Worm (Caenorhabditis elegans) whole organism, L4 larva: ENCODE results near the gene nhr-272.

Experiments used
- D1046.2 ChIP-seq: fragments of 200-800 bp; sonication (Bioruptor generic); IDR thresholded peaks from 2 replicates; pipeline ENCODE4 v1.3.6; 2022; ENCODE audit warnings: missing genetic modification characterization, missing compliant biosample characterization
- F49E8.2 ChIP-seq: sonication (generic microtip); optimal IDR thresholded peaks from 2 replicates; lab custom pipeline; 2016; ENCODE audit warnings: missing compliant biosample characterization, mild to moderate bottlenecking, missing genetic modification characterization, borderline replicate concordance
- R02D3.7 ChIP-seq: fragments of 150-350 bp; sonication (generic microtip); optimal IDR thresholded peaks from 3 replicates; lab custom pipeline; 2014; ENCODE audit warnings: missing biosample characterization, missing genetic modification characterization
- T20F7.1 ChIP-seq: fragments of 200-800 bp; sonication (Bioruptor generic); optimal IDR thresholded peaks from 2 replicates; lab custom pipeline; 2018; ENCODE audit warnings: mild to moderate bottlenecking, missing genetic modification characterization, missing compliant biosample characterization
- T26A8.4 ChIP-seq: fragments of 200-800 bp; sonication (Bioruptor generic); IDR thresholded peaks from 2 replicates; pipeline ENCODE4 v1.3.6; 2022; ENCODE audit warnings: missing genetic modification characterization, missing compliant biosample characterization
- Y5F2A.4 ChIP-seq: fragments of 200-800 bp; sonication (Bioruptor generic); optimal IDR thresholded peaks from 2 replicates; lab custom pipeline; 2018; ENCODE audit warnings: mild to moderate bottlenecking, missing genetic modification characterization, missing compliant biosample characterization
- ZK546.5 ChIP-seq, 2 experiments: sonication (generic microtip); optimal IDR thresholded peaks; 2 replicates each; lab custom pipeline; 2017; ENCODE audit warnings: missing biosample characterization in 2 of 2, missing genetic modification characterization in 2 of 2
- aha-1 ChIP-seq: fragments of 150-350 bp; peaks from one replicate; lab custom pipeline; 2014; ENCODE audit warnings: missing biosample characterization, missing genetic modification characterization
- aly-2 ChIP-seq: sonication (generic microtip); optimal IDR thresholded peaks from 2 replicates; lab custom pipeline; 2018; ENCODE audit warnings: missing biosample characterization, missing genetic modification characterization
- ama-1 ChIP-seq: fragments of 150-350 bp; optimal IDR thresholded peaks from 2 replicates; lab custom pipeline; 2014; ENCODE audit warnings: inconsistent platforms, mixed read lengths
- attf-4 ChIP-seq: sonication (generic microtip); optimal IDR thresholded peaks from 3 replicates; lab custom pipeline; 2017; ENCODE audit warnings: missing biosample characterization, missing genetic modification characterization
- ceh-20 ChIP-seq: fragments of 200-800 bp; sonication (Bioruptor generic); IDR thresholded peaks from 2 replicates; pipeline ENCODE4 v1.3.6; 2022; ENCODE audit warnings: missing genetic modification reagents, missing genetic modification characterization, missing compliant biosample characterization
- ceh-32 ChIP-seq: sonication (generic microtip); optimal IDR thresholded peaks from 2 replicates; lab custom pipeline; 2016; ENCODE audit warnings: mild to moderate bottlenecking, missing genetic modification characterization, missing compliant biosample characterization; ENCODE audit not compliant: poor library complexity
- ceh-82 ChIP-seq: sonication (generic microtip); optimal IDR thresholded peaks from 2 replicates; lab custom pipeline; 2017; ENCODE audit warnings: missing biosample characterization, missing genetic modification characterization
- ces-1 ChIP-seq: fragments of 150-350 bp; sonication (generic microtip); optimal IDR thresholded peaks from 4 replicates; lab custom pipeline; 2014; ENCODE audit warnings: missing biosample characterization, missing genetic modification reagents, missing genetic modification characterization
- cey-2 ChIP-seq: sonication (generic microtip); optimal IDR thresholded peaks from 3 replicates; lab custom pipeline; 2017; ENCODE audit warnings: missing genetic modification characterization, mild to moderate bottlenecking, missing compliant biosample characterization, antibody characterized with exemption, borderline replicate concordance; ENCODE audit not compliant: insufficient read depth
- daf-19 ChIP-seq: fragments of 200-800 bp; sonication (Bioruptor generic); conservative IDR thresholded peaks from 2 replicates; pipeline ENCODE4 v1.3.6; 2022; ENCODE audit warnings: missing genetic modification characterization, missing compliant biosample characterization
- dmd-6 ChIP-seq: fragments of 200-800 bp; sonication (Bioruptor generic); IDR thresholded peaks from 2 replicates; pipeline ENCODE4 v1.3.6; 2022; ENCODE audit warnings: missing genetic modification reagents, missing genetic modification characterization, missing compliant biosample characterization
- dmd-9 ChIP-seq: fragments of 200-800 bp; sonication (Bioruptor generic); IDR thresholded peaks from 2 replicates; pipeline ENCODE4 v1.3.6; 2022; ENCODE audit warnings: missing genetic modification reagents, missing genetic modification characterization, missing compliant biosample characterization
- duxl-1 ChIP-seq: sonication (generic microtip); optimal IDR thresholded peaks from 2 replicates; lab custom pipeline; 2016; ENCODE audit warnings: mild to moderate bottlenecking, missing genetic modification characterization, moderate library complexity, missing compliant biosample characterization; ENCODE audit not compliant: poor library complexity
- dve-1 ChIP-seq: sonication (generic microtip); optimal IDR thresholded peaks from 2 replicates; lab custom pipeline; 2017; ENCODE audit warnings: antibody characterized with exemption, mild to moderate bottlenecking, missing genetic modification characterization, missing compliant biosample characterization; ENCODE audit not compliant: insufficient read depth
- fkh-10 ChIP-seq: fragments of 150-350 bp; optimal IDR thresholded peaks from 2 replicates; lab custom pipeline; 2014; ENCODE audit warnings: missing biosample characterization, missing genetic modification reagents, missing genetic modification characterization
- hlh-11 ChIP-seq: fragments of 200-800 bp; sonication (Bioruptor generic); optimal IDR thresholded peaks from 2 replicates; lab custom pipeline; 2018; ENCODE audit warnings: mild to moderate bottlenecking, missing genetic modification characterization, missing compliant biosample characterization
- hlh-30 ChIP-seq: sonication (generic microtip); optimal IDR thresholded peaks from 2 replicates; lab custom pipeline; 2017; ENCODE audit warnings: antibody characterized with exemption, mild to moderate bottlenecking, missing genetic modification characterization, missing compliant biosample characterization; ENCODE audit not compliant: insufficient read depth
- jun-1 ChIP-seq: fragments of 150-350 bp; optimal IDR thresholded peaks from 2 replicates; lab custom pipeline; 2014; ENCODE audit warnings: missing biosample characterization, missing genetic modification reagents, missing genetic modification characterization
- lim-7 ChIP-seq: fragments of 200-800 bp; sonication (Bioruptor generic); IDR thresholded peaks from 2 replicates; pipeline ENCODE4 v1.3.6; 2022; ENCODE audit warnings: missing genetic modification characterization, missing compliant biosample characterization
- lin-1 ChIP-seq: fragments of 200-800 bp; sonication (Bioruptor generic); IDR thresholded peaks from 2 replicates; pipeline ENCODE4 v1.3.6; 2022; ENCODE audit warnings: missing genetic modification reagents, missing genetic modification characterization, missing compliant biosample characterization
- lin-13 ChIP-seq: fragments of 150-350 bp; optimal IDR thresholded peaks from 2 replicates; lab custom pipeline; 2014; ENCODE audit warnings: missing biosample characterization, missing genetic modification reagents, missing genetic modification characterization
- lin-15B ChIP-seq: fragments of 150-350 bp; sonication (generic microtip); optimal IDR thresholded peaks from 3 replicates; lab custom pipeline; 2014; ENCODE audit warnings: missing biosample characterization, missing genetic modification characterization
- lin-38 ChIP-seq: fragments of 200-800 bp; sonication (Bioruptor generic); IDR thresholded peaks from 2 replicates; pipeline ENCODE4 v1.3.6; 2022; ENCODE audit warnings: missing genetic modification reagents, missing genetic modification characterization, missing compliant biosample characterization
- lsy-2 ChIP-seq, 2 experiments: fragments of 150-350 bp in 1 of 2; sonication (generic microtip) in 1 of 2; optimal IDR thresholded peaks; 2 replicates each; lab custom pipeline; 2014 to 2017; ENCODE audit warnings: missing biosample characterization in 2 of 2, missing genetic modification characterization in 2 of 2
- mdl-1 ChIP-seq, 2 experiments: fragments of 150-350 bp in 1 of 2; sonication (generic microtip) in 1 of 2; optimal IDR thresholded peaks; 2 replicates each; lab custom pipeline; 2014 to 2017; ENCODE audit warnings: missing biosample characterization in 2 of 2, missing genetic modification characterization in 2 of 2
- mep-1 ChIP-seq: fragments of 150-350 bp; sonication (generic microtip); optimal IDR thresholded peaks from 3 replicates; lab custom pipeline; 2014; ENCODE audit warnings: missing biosample characterization, missing genetic modification characterization
- mes-2 ChIP-seq: sonication (generic microtip); optimal IDR thresholded peaks from 2 replicates; lab custom pipeline; 2016; ENCODE audit warnings: missing genotype, mild to moderate bottlenecking, missing genetic modification characterization, missing compliant biosample characterization; ENCODE audit not compliant: poor library complexity, severe bottlenecking
- nhr-11 ChIP-seq: fragments of 150-350 bp; optimal IDR thresholded peaks from 2 replicates; lab custom pipeline; 2014; ENCODE audit warnings: missing biosample characterization, missing genetic modification characterization
- nhr-237 ChIP-seq: sonication (generic microtip); optimal IDR thresholded peaks from 2 replicates; lab custom pipeline; 2017; ENCODE audit warnings: missing biosample characterization, missing genetic modification characterization
- nhr-25 ChIP-seq: sonication (generic microtip); optimal IDR thresholded peaks from 2 replicates; lab custom pipeline; 2017; ENCODE audit warnings: missing genetic modification characterization, mild to moderate bottlenecking, missing compliant biosample characterization, antibody characterized with exemption, moderate library complexity, borderline replicate concordance; ENCODE audit not compliant: insufficient read depth
- nhr-42 ChIP-seq: fragments of 200-800 bp; sonication (Bioruptor generic); IDR thresholded peaks from 2 replicates; pipeline ENCODE4 v1.3.6; 2022; ENCODE audit warnings: missing genetic modification characterization, missing compliant biosample characterization
- nhr-48 ChIP-seq: sonication (generic microtip); optimal IDR thresholded peaks from 2 replicates; lab custom pipeline; 2016; ENCODE audit warnings: mild to moderate bottlenecking, missing genetic modification characterization, missing compliant biosample characterization
- nhr-6 ChIP-seq: fragments of 150-350 bp; optimal IDR thresholded peaks from 2 replicates; lab custom pipeline; 2014; ENCODE audit warnings: missing biosample characterization, missing genetic modification characterization
- rbr-2 ChIP-seq: sonication (generic microtip); optimal IDR thresholded peaks from 2 replicates; lab custom pipeline; 2016; ENCODE audit warnings: missing genotype, missing genetic modification characterization, missing compliant biosample characterization
- snpc-1.2 ChIP-seq: fragments of 200-800 bp; sonication (Bioruptor generic); IDR thresholded peaks from 2 replicates; pipeline ENCODE4 v1.3.6; 2022; ENCODE audit warnings: missing genetic modification reagents, missing genetic modification characterization, missing compliant biosample characterization
- snpc-4 ChIP-seq: fragments of 150-350 bp; optimal IDR thresholded peaks from 2 replicates; lab custom pipeline; 2014; ENCODE audit warnings: missing biosample characterization, missing genetic modification characterization
- spr-1 ChIP-seq: sonication (generic microtip); optimal IDR thresholded peaks from 2 replicates; lab custom pipeline; 2016; ENCODE audit warnings: mild to moderate bottlenecking, missing genetic modification characterization, missing compliant biosample characterization
- spr-3 ChIP-seq: fragments of 200-800 bp; sonication (Bioruptor generic); optimal IDR thresholded peaks from 2 replicates; lab custom pipeline; 2018; ENCODE audit warnings: mild to moderate bottlenecking, missing genetic modification characterization, missing compliant biosample characterization
- tra-1 ChIP-seq: fragments of 200-800 bp; sonication (Bioruptor generic); IDR thresholded peaks from 2 replicates; pipeline ENCODE4 v1.3.6; 2022; ENCODE audit warnings: missing genetic modification reagents, missing genetic modification characterization, missing compliant biosample characterization
- unc-62 ChIP-seq, 3 experiments: fragments of 150-350 bp in 1 of 3; sonication (generic microtip); optimal IDR thresholded peaks in 2 of 3; peaks in 1 of 3; 1 replicate in 1 of 3; 2 replicates in 2 of 3; lab custom pipeline; 2014 to 2017; ENCODE audit warnings: missing biosample characterization in 3 of 3, missing genetic modification characterization in 3 of 3, missing genetic modification reagents in 3 of 3, missing genotype in 1 of 3
- zag-1 ChIP-seq: fragments of 150-350 bp; optimal IDR thresholded peaks from 2 replicates; lab custom pipeline; 2014; ENCODE audit warnings: missing biosample characterization, missing genetic modification characterization
- zfp-2 ChIP-seq: sonication (generic microtip); optimal IDR thresholded peaks from 2 replicates; lab custom pipeline; 2016; ENCODE audit warnings: mild to moderate bottlenecking, missing genetic modification characterization, missing compliant biosample characterization
- ztf-7 ChIP-seq: fragments of 150-350 bp; optimal IDR thresholded peaks from 2 replicates; lab custom pipeline; 2014; ENCODE audit warnings: missing biosample characterization, missing genetic modification characterization

Gene nhr-272

DNA sequence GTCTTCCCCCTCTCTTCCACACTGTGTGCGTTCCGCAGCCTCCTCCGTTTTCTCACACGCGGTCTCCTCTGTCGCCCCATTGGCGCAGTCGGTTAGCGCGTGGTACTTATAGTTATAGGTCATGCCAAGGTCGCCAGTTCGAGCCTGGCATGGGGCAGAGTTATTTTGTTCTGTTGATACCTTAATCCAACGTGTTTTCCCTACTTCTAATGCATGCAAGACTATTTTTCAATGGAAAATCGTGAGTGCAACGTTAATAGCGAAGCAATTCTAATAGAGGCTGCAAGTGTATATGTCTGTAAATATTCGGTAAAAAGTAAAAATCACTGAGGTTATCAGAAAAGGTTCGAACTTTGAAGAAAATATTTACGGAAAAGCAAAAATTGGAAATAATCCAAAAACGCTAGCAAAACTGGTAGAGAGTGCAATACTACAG, 43.5 kb downstream of the nhr-272 start (continued):
- TF ChIP-seq unc-62 (GFP tag; optimal IDR thresholded peaks at IDR 0.05 in 1 of 2; lab: Kevin White, UChicago) (peak in 1 of 2 experiments; percentile 97), unc-62 (tag; optimal IDR thresholded peaks at IDR 0.05; lab: Kevin White, UChicago) (no peak), mdl-1 (tag; optimal IDR thresholded peaks at IDR 0.05; lab: Kevin White, UChicago) (peak; percentile 44 to 66), dve-1 (tag; lab: Kevin White, UChicago) (peak; percentile 63), nhr-25 (tag; lab: Kevin White, UChicago) (no peak), ceh-82 (no peak), tra-1 (GFP tag; lab: Robert Waterston, UW) (peak; percentile 72), lim-7 (GFP tag; lab: Robert Waterston, UW) (peak; percentile 81), zag-1 (no peak), snpc-1.2 (GFP tag; lab: Robert Waterston, UW) (peak; percentile 92), ama-1 (lab: Kevin White, UChicago) (no peak), aly-2 (tag; lab: Kevin White, UChicago) (no peak), ZK546.5 (tag; optimal IDR thresholded peaks at IDR 0.05; lab: Kevin White, UChicago) (no peak), mep-1 (tag; lab: Kevin White, UChicago) (peak; percentile 74), R02D3.7 (tag; lab: Kevin White, UChicago) (no peak), lin-13 (GFP tag; lab: Kevin White, UChicago) (peak; percentile 77), attf-4 (no peak), T26A8.4 (GFP tag; lab: Robert Waterston, UW) (peak; percentile 80), fkh-10 (GFP tag; lab: Kevin White, UChicago) (no peak), nhr-237 (no peak), D1046.2 (GFP tag; lab: Robert Waterston, UW) (0 out of 2 replicates have a peak, but pooled peaks have one; percentile 66), snpc-4 (tag; lab: Kevin White, UChicago) (no peak), rbr-2 (tag; lab: Kevin White, UChicago) (peak; percentile 84), ceh-20 (peak; percentile 73), nhr-6 (tag; lab: Kevin White, UChicago) (peak; percentile 65), ztf-7 (tag; lab: Kevin White, UChicago) (peak; percentile 43), dmd-6 (GFP tag; lab: Robert Waterston, UW) (peak; percentile 57), Y5F2A.4 (GFP tag; lab: Kevin White, UChicago) (peak; percentile 40), nhr-48 (peak; percentile 81), T20F7.1 (GFP tag; lab: Kevin White, UChicago) (peak; percentile 29), spr-3 (GFP tag; lab: Kevin White, UChicago) (peak; percentile 85), lin-38 (GFP tag; lab: Robert Waterston, UW) (peak; percentile 66), hlh-30 (tag; lab: Kevin White, UChicago) (peak; percentile 95), ces-1 (GFP tag; lab: Kevin White, UChicago) (no peak), daf-19 (GFP tag; lab: Robert Waterston, UW) (peak; percentile 61), mes-2 (tag; lab: Kevin White, UChicago) (peak; percentile 79), lin-1 (GFP tag; lab: Robert Waterston, UW) (no peak; the same call in 1 of the 2 replicates), jun-1 (tag; lab: Kevin White, UChicago) (no peak), spr-1 (tag; lab: Kevin White, UChicago) (peak; percentile 69), lsy-2 (tag; optimal IDR thresholded peaks at IDR 0.05; lab: Kevin White, UChicago) (peak in 1 of 2 experiments; percentile 63), zfp-2 (tag; lab: Kevin White, UChicago) (peak; percentile 44), dmd-9 (GFP tag; lab: Robert Waterston, UW) (peak; percentile 83; the same call in 1 of the 2 replicates), lin-15B (tag; lab: Kevin White, UChicago) (no peak), ceh-32 (tag; lab: Kevin White, UChicago) (no peak), hlh-11 (peak; percentile 73), nhr-42 (GFP tag; lab: Robert Waterston, UW) (peak; percentile 72), F49E8.2 (tag; lab: Kevin White, UChicago) (peak; percentile 74), aha-1 (no peak), duxl-1 (tag; lab: Kevin White, UChicago) (peak; percentile 59), nhr-11 (tag; lab: Kevin White, UChicago) (no peak), cey-2 (tag; lab: Kevin White, UChicago) (peak; percentile 27)
